Fruit fly (Drosophila melanogaster) whole organism, embryonic: ENCODE results near the gene CG43797.

Experiments used
- Asciz ChIP-seq: fragments of 200-800 bp; sonication (Bioruptor generic); optimal IDR thresholded peaks from 2 replicates; lab custom pipeline; 2017; ENCODE audit warnings: missing biosample characterization, mild to moderate bottlenecking, missing genetic modification characterization, missing genetic modification reagents
- Atf-2 ChIP-seq: fragments of 200-800 bp; sonication (Bioruptor generic); optimal IDR thresholded peaks from 2 replicates; lab custom pipeline; 2016; ENCODE audit warnings: missing biosample characterization, missing genetic modification characterization
- Atf6 ChIP-seq: fragments of 200-800 bp; sonication (Bioruptor generic); IDR thresholded peaks from 2 replicates; pipeline ENCODE4 v1.3.6; 2022; ENCODE audit warnings: missing biosample characterization, missing genetic modification characterization
- CG1024 ChIP-seq: fragments of 200-800 bp; sonication (Bioruptor generic); IDR thresholded peaks from 2 replicates; pipeline ENCODE4 v1.3.6; 2022; ENCODE audit warnings: missing biosample characterization, missing genetic modification characterization
- CG10267 ChIP-seq: fragments of 200-800 bp; sonication (Bioruptor generic); optimal IDR thresholded peaks from 2 replicates; lab custom pipeline; 2018; ENCODE audit warnings: missing biosample characterization, mild to moderate bottlenecking, missing genetic modification characterization, moderate library complexity
- CG10959 ChIP-seq: fragments of 200-800 bp; sonication (Bioruptor generic); IDR thresholded peaks from 2 replicates; pipeline ENCODE4 v1.3.6; 2022; ENCODE audit warnings: missing biosample characterization, missing genetic modification characterization
- CG12236 ChIP-seq: fragments of 200-800 bp; sonication (Bioruptor generic); optimal IDR thresholded peaks from 2 replicates; lab custom pipeline; 2016; ENCODE audit warnings: missing biosample characterization, missing genetic modification characterization
- CG14710 ChIP-seq: fragments of 200-800 bp; sonication (Bioruptor generic); optimal IDR thresholded peaks from 3 replicates; lab custom pipeline; 2019; ENCODE audit warnings: missing biosample characterization, mild to moderate bottlenecking, missing genetic modification characterization, moderate library complexity
- CG15696 ChIP-seq: fragments of 200-800 bp; sonication (Bioruptor generic); optimal IDR thresholded peaks from 2 replicates; lab custom pipeline; 2019; ENCODE audit warnings: missing biosample characterization, mild to moderate bottlenecking, missing genetic modification characterization, moderate library complexity
- CG16813 ChIP-seq: fragments of 200-800 bp; sonication (Bioruptor generic); IDR thresholded peaks from 3 replicates; pipeline ENCODE4 v1.3.6; 2022; ENCODE audit warnings: missing biosample characterization, missing genetic modification characterization; ENCODE audit not compliant: partially characterized antibody
- CG17359 ChIP-seq: fragments of 200-800 bp; sonication (Bioruptor generic); optimal IDR thresholded peaks from 3 replicates; lab custom pipeline; 2018; ENCODE audit warnings: missing biosample characterization, mild to moderate bottlenecking, missing genetic modification characterization, moderate library complexity
- CG17361 ChIP-seq: fragments of 200-800 bp; sonication (Bioruptor generic); IDR thresholded peaks from 3 replicates; pipeline ENCODE4 v1.3.6; 2022; ENCODE audit warnings: missing biosample characterization, missing genetic modification characterization
- CG17829 ChIP-seq: fragments of 200-800 bp; optimal IDR thresholded peaks from 2 replicates; lab custom pipeline; 2019; ENCODE audit warnings: missing biosample characterization, mild to moderate bottlenecking, missing genetic modification characterization, moderate library complexity
- CG18262 ChIP-seq: fragments of 200-800 bp; optimal IDR thresholded peaks from 3 replicates; lab custom pipeline; 2019; ENCODE audit warnings: missing biosample characterization, mild to moderate bottlenecking, missing genetic modification characterization, moderate library complexity
- CG2202 ChIP-seq: fragments of 200-800 bp; sonication (Bioruptor generic); optimal IDR thresholded peaks from 2 replicates; lab custom pipeline; 2018; ENCODE audit warnings: missing biosample characterization, mild to moderate bottlenecking, missing genetic modification characterization
- CG30403 ChIP-seq: fragments of 200-800 bp; sonication (Bioruptor generic); optimal IDR thresholded peaks from 3 replicates; lab custom pipeline; 2016; ENCODE audit warnings: missing biosample characterization, missing genetic modification characterization
- CG3838 ChIP-seq: fragments of 200-800 bp; sonication (Bioruptor generic); optimal IDR thresholded peaks from 3 replicates; lab custom pipeline; 2016; ENCODE audit warnings: missing biosample characterization, missing genetic modification characterization
- CG42726 ChIP-seq: fragments of 200-800 bp; sonication (Bioruptor generic); IDR thresholded peaks from 2 replicates; pipeline ENCODE4 v1.3.6; 2022; ENCODE audit warnings: missing biosample characterization, missing genetic modification characterization; ENCODE audit not compliant: partially characterized antibody
- CG4424 ChIP-seq: fragments of 200-800 bp; sonication (Bioruptor generic); optimal IDR thresholded peaks from 3 replicates; lab custom pipeline; 2016; ENCODE audit warnings: missing biosample characterization, missing genetic modification characterization
- CG6683 ChIP-seq: fragments of 200-800 bp; sonication (Bioruptor generic); optimal IDR thresholded peaks from 2 replicates; lab custom pipeline; 2017; ENCODE audit warnings: missing biosample characterization, mild to moderate bottlenecking, missing genetic modification characterization, missing genetic modification reagents
- CG8290 ChIP-seq, 3 experiments: fragments of 200-800 bp; sonication (Bioruptor generic); optimal IDR thresholded peaks; 2 replicates each; lab custom pipeline; 2016 to 2019; ENCODE audit warnings: missing biosample characterization in 3 of 3, missing genetic modification characterization in 3 of 3, mild to moderate bottlenecking in 2 of 3, moderate library complexity in 1 of 3
- CG8924 ChIP-seq: fragments of 200-800 bp; optimal IDR thresholded peaks from 3 replicates; lab custom pipeline; 2019; ENCODE audit warnings: missing biosample characterization, mild to moderate bottlenecking, missing genetic modification characterization, moderate library complexity
- CG9797 ChIP-seq: fragments of 200-800 bp; sonication (Bioruptor generic); optimal IDR thresholded peaks from 3 replicates; lab custom pipeline; 2018; ENCODE audit warnings: missing biosample characterization, mild to moderate bottlenecking, missing genetic modification characterization
- CrebB ChIP-seq: fragments of 200-800 bp; sonication (Bioruptor generic); optimal IDR thresholded peaks from 3 replicates; lab custom pipeline; 2018; ENCODE audit warnings: missing biosample characterization, mild to moderate bottlenecking, missing genetic modification characterization
- Dip3 ChIP-seq: fragments of 200-800 bp; sonication (Bioruptor generic); optimal IDR thresholded peaks from 3 replicates; lab custom pipeline; 2016; ENCODE audit warnings: missing biosample characterization, missing genetic modification characterization
- Drgx ChIP-seq: fragments of 200-800 bp; sonication (Bioruptor generic); IDR thresholded peaks from 2 replicates; pipeline ENCODE4 v1.3.6; 2022; ENCODE audit warnings: missing biosample characterization, missing genetic modification characterization
- Fer2 ChIP-seq: fragments of 200-800 bp; sonication (Bioruptor generic); optimal IDR thresholded peaks from 2 replicates; lab custom pipeline; 2018; ENCODE audit warnings: missing biosample characterization, mild to moderate bottlenecking, missing genetic modification characterization, moderate library complexity
- MBD-R2 ChIP-seq: fragments of 200-800 bp; sonication (Bioruptor generic); IDR thresholded peaks from 2 replicates; pipeline ENCODE4 v1.3.6; 2022; ENCODE audit warnings: missing biosample characterization, missing genetic modification characterization
- Med ChIP-seq: fragments of 200-800 bp; sonication (Bioruptor generic); peaks from one replicate; lab custom pipeline; 2016; ENCODE audit warnings: missing biosample characterization, missing genetic modification characterization, mild to moderate bottlenecking, inconsistent platforms, moderate library complexity
- NK7.1 ChIP-seq: fragments of 200-800 bp; sonication (Bioruptor generic); optimal IDR thresholded peaks from 3 replicates; lab custom pipeline; 2016; ENCODE audit warnings: missing biosample characterization, missing genetic modification characterization
- Neu2 ChIP-seq: fragments of 200-800 bp; sonication (Bioruptor generic); optimal IDR thresholded peaks from 3 replicates; lab custom pipeline; 2016; ENCODE audit warnings: missing biosample characterization, missing genetic modification characterization, borderline replicate concordance
- Poxn ChIP-seq: fragments of 200-800 bp; sonication (Bioruptor generic); IDR thresholded peaks from 2 replicates; pipeline ENCODE4 v1.3.6; 2022; ENCODE audit warnings: missing biosample characterization, missing genetic modification characterization
- Ravus ChIP-seq: fragments of 200-800 bp; sonication (Bioruptor generic); IDR thresholded peaks from 2 replicates; pipeline ENCODE4 v1.3.6; 2022; ENCODE audit warnings: missing biosample characterization, missing genetic modification characterization
- Tbp ChIP-seq: fragments of >200 bp; optimal IDR thresholded peaks from 2 replicates; lab custom pipeline; 2018; ENCODE audit warnings: missing biosample characterization, missing genetic modification characterization
- amos ChIP-seq: fragments of 200-800 bp; sonication (Bioruptor generic); IDR thresholded peaks from 2 replicates; pipeline ENCODE4 v1.3.6; 2022; ENCODE audit warnings: missing biosample characterization, missing genetic modification characterization; ENCODE audit not compliant: partially characterized antibody
- az2 ChIP-seq: fragments of 200-800 bp; sonication (Bioruptor generic); optimal IDR thresholded peaks from 3 replicates; lab custom pipeline; 2016; ENCODE audit warnings: missing biosample characterization, missing genetic modification characterization
- esg ChIP-seq: fragments of 200-800 bp; sonication (Bioruptor generic); conservative IDR thresholded peaks from 2 replicates; pipeline ENCODE4 v1.3.6; 2022; ENCODE audit warnings: missing biosample characterization, missing genetic modification characterization
- gcm ChIP-seq: fragments of 200-800 bp; sonication (Bioruptor generic); optimal IDR thresholded peaks from 2 replicates; lab custom pipeline; 2019; ENCODE audit warnings: missing biosample characterization, mild to moderate bottlenecking, missing genetic modification characterization, moderate library complexity
- grau ChIP-seq: fragments of 200-800 bp; optimal IDR thresholded peaks from 3 replicates; lab custom pipeline; 2019; ENCODE audit warnings: missing biosample characterization, mild to moderate bottlenecking, missing genetic modification characterization, moderate library complexity
- kah ChIP-seq: fragments of 200-800 bp; sonication (Bioruptor generic); optimal IDR thresholded peaks from 2 replicates; lab custom pipeline; 2018; ENCODE audit warnings: missing biosample characterization, mild to moderate bottlenecking, missing genetic modification characterization
- lmd ChIP-seq: fragments of 200-800 bp; sonication (Bioruptor generic); IDR thresholded peaks from 2 replicates; pipeline ENCODE4 v1.3.6; 2022; ENCODE audit warnings: missing biosample characterization, missing genetic modification characterization
- org-1 ChIP-seq: fragments of 200-800 bp; sonication (Bioruptor generic); optimal IDR thresholded peaks from 2 replicates; lab custom pipeline; 2017; ENCODE audit warnings: missing biosample characterization, missing genetic modification characterization
- pros ChIP-seq: fragments of 200-800 bp; sonication (Bioruptor generic); optimal IDR thresholded peaks from 3 replicates; lab custom pipeline; 2019; ENCODE audit warnings: missing biosample characterization, mild to moderate bottlenecking, missing genetic modification characterization, moderate library complexity
- ranshi ChIP-seq: fragments of 200-800 bp; sonication (Bioruptor generic); IDR thresholded peaks from 2 replicates; pipeline ENCODE4 v1.3.6; 2022; ENCODE audit warnings: missing biosample characterization, missing genetic modification characterization
- sens ChIP-seq: fragments of 200-800 bp; sonication (Bioruptor generic); peaks from one replicate; lab custom pipeline; 2016; ENCODE audit warnings: missing biosample characterization, missing genetic modification characterization
- sqz ChIP-seq: fragments of 200-800 bp; sonication (Bioruptor generic); optimal IDR thresholded peaks from 3 replicates; lab custom pipeline; 2018; ENCODE audit warnings: missing biosample characterization, mild to moderate bottlenecking, missing genetic modification characterization
- ssp ChIP-seq: fragments of 200-800 bp; sonication (Bioruptor generic); IDR thresholded peaks from 2 replicates; pipeline ENCODE4 v1.3.6; 2022; ENCODE audit warnings: missing biosample characterization, missing genetic modification characterization
- tap ChIP-seq: fragments of 200-800 bp; optimal IDR thresholded peaks from 3 replicates; lab custom pipeline; 2019; ENCODE audit warnings: missing biosample characterization, mild to moderate bottlenecking, missing genetic modification characterization, moderate library complexity
- unc-4 ChIP-seq: fragments of 200-800 bp; sonication (Bioruptor generic); IDR thresholded peaks from 2 replicates; pipeline ENCODE4 v1.3.6; 2022; ENCODE audit warnings: missing biosample characterization, missing genetic modification characterization; ENCODE audit not compliant: partially characterized antibody
- vfl ChIP-seq: fragments of 200-800 bp; sonication (Bioruptor generic); optimal IDR thresholded peaks from 2 replicates; lab custom pipeline; 2016; ENCODE audit warnings: missing biosample characterization, missing genetic modification characterization

The CG43797 gene

dm6 chr2L:4021608-4022342 lies 22.0 kb downstream of the CG43797 start (continued):
- TF ChIP-seq CG8290 (GFP tag; optimal IDR thresholded peaks at IDR 0.05; lab: Kevin White, UChicago) (no peak), CG8290 (tag; optimal IDR thresholded peaks at IDR 0.05; lab: Kevin White, UChicago) (no peak), sens (GFP tag; lab: Kevin White, UChicago) (peak; percentile 89), Dip3 (GFP tag; lab: Kevin White, UChicago) (no peak), CG42726 (GFP tag; lab: Robert Waterston, UW) (no peak), CG16813 (GFP tag; lab: Robert Waterston, UW) (no peak), Med (GFP tag; lab: Kevin White, UChicago) (no peak), Atf6 (GFP tag; lab: Robert Waterston, UW) (no peak), Drgx (GFP tag; lab: Robert Waterston, UW) (no peak), CG1024 (GFP tag; lab: Robert Waterston, UW) (no peak), NK7.1 (GFP tag; lab: Kevin White, UChicago) (no peak), CG12236 (GFP tag; lab: Kevin White, UChicago) (no peak), lmd (GFP tag; lab: Robert Waterston, UW) (no peak), unc-4 (no peak), gcm (no peak), az2 (GFP tag; lab: Kevin White, UChicago) (no peak), esg (GFP tag; lab: Robert Waterston, UW) (no peak), CG18262 (peak; percentile 36), CG17361 (GFP tag; lab: Robert Waterston, UW) (peak; percentile 44; the same call in 1 of the 3 replicates), CG10959 (GFP tag; lab: Robert Waterston, UW) (0 out of 2 replicates have a peak, but pooled peaks have one; percentile 10), CG30403 (GFP tag; lab: Kevin White, UChicago) (no peak), ssp (no peak), Tbp (GFP tag; lab: Kevin White, UChicago) (no peak), grau (tag; lab: Kevin White, UChicago) (no peak), MBD-R2 (no peak), CG15696 (tag; lab: Kevin White, UChicago) (no peak), Asciz (GFP tag; lab: Kevin White, UChicago) (no peak), kah (GFP tag; lab: Kevin White, UChicago) (no peak), amos (GFP tag; lab: Robert Waterston, UW) (no peak), sqz (peak; percentile 31), org-1 (GFP tag; lab: Kevin White, UChicago) (no peak), CG2202 (tag; lab: Kevin White, UChicago) (no peak), CG9797 (GFP tag; lab: Kevin White, UChicago) (no peak), Neu2 (GFP tag; lab: Kevin White, UChicago) (no peak), tap (no peak), Fer2 (tag; lab: Kevin White, UChicago) (no peak), CG14710 (tag; lab: Kevin White, UChicago) (peak; percentile 27), CG17829 (tag; lab: Kevin White, UChicago) (no peak), Atf-2 (GFP tag; lab: Kevin White, UChicago) (no peak), CG4424 (GFP tag; lab: Kevin White, UChicago) (no peak), Poxn (no peak), CG17359 (tag; lab: Kevin White, UChicago) (no peak), Ravus (GFP tag; lab: Robert Waterston, UW) (no peak), ranshi (GFP tag; lab: Robert Waterston, UW) (no peak), vfl (no peak), CrebB (no peak), pros (GFP tag; lab: Kevin White, UChicago) (peak; percentile 28), CG6683 (GFP tag; lab: Kevin White, UChicago) (no peak), CG8924 (tag; lab: Kevin White, UChicago) (no peak), CG3838 (GFP tag; lab: Kevin White, UChicago) (no peak), CG10267 (tag; lab: Kevin White, UChicago) (peak; percentile 13)
